Worm (Caenorhabditis elegans) whole organism, young adult: ENCODE results near the gene C49F5.6.

ENCODE experiments used
- F10E7.11 ChIP-seq: sonication (generic microtip); optimal IDR thresholded peaks from 2 replicates; lab custom pipeline; 2017; ENCODE audit warnings: mild to moderate bottlenecking, missing genetic modification characterization, moderate library complexity, missing compliant biosample characterization
- F33H1.4 ChIP-seq: fragments of 200-800 bp; sonication (Bioruptor generic); IDR thresholded peaks from 2 replicates; pipeline ENCODE4 v1.3.6; 2022; ENCODE audit warnings: missing genetic modification reagents, missing genetic modification characterization, missing compliant biosample characterization
- F52B5.7 ChIP-seq: sonication (generic microtip); optimal IDR thresholded peaks from 2 replicates; lab custom pipeline; 2016; ENCODE audit warnings: mild to moderate bottlenecking, missing genetic modification characterization, missing compliant biosample characterization
- F55B11.4 ChIP-seq: sonication (generic microtip); optimal IDR thresholded peaks from 2 replicates; lab custom pipeline; 2016; ENCODE audit warnings: missing compliant biosample characterization, missing genetic modification characterization, borderline replicate concordance; ENCODE audit not compliant: insufficient read depth
- K11D2.4 ChIP-seq: fragments of 200-800 bp; sonication (Bioruptor generic); IDR thresholded peaks from 2 replicates; pipeline ENCODE4 v1.3.6; 2022; ENCODE audit warnings: missing genetic modification reagents, missing genetic modification characterization, missing compliant biosample characterization
- Y53F4B.3 ChIP-seq: fragments of 200-800 bp; sonication (Bioruptor generic); IDR thresholded peaks from 2 replicates; pipeline ENCODE4 v1.3.6; 2022; ENCODE audit warnings: missing genetic modification reagents, missing genetic modification characterization, missing compliant biosample characterization
- Y56A3A.18 ChIP-seq: fragments of 200-800 bp; sonication (Bioruptor generic); IDR thresholded peaks from 2 replicates; pipeline ENCODE4 v1.3.6; 2022; ENCODE audit warnings: missing genetic modification reagents, missing genetic modification characterization, missing compliant biosample characterization
- Y95B8A.8 ChIP-seq: fragments of 200-800 bp; sonication (Bioruptor generic); IDR thresholded peaks from 2 replicates; pipeline ENCODE4 v1.3.6; 2022; ENCODE audit warnings: missing genetic modification reagents, missing genetic modification characterization, missing compliant biosample characterization
- akir-1 ChIP-seq: fragments of 200-800 bp; sonication (Bioruptor generic); optimal IDR thresholded peaks from 2 replicates; lab custom pipeline; 2018; ENCODE audit warnings: mild to moderate bottlenecking, missing genetic modification characterization, moderate library complexity, missing compliant biosample characterization
- ama-1 ChIP-seq, 3 experiments: fragments of 150-350 bp in 1 of 3; sonication (generic microtip) in 2 of 3; optimal IDR thresholded peaks; 2 replicates each; lab custom pipeline; 2014 to 2018; ENCODE audit warnings: missing biosample characterization in 2 of 3, missing genetic modification characterization in 2 of 3, missing genetic modification reagents in 2 of 3
- atf-7 ChIP-seq: sonication (generic microtip); optimal IDR thresholded peaks from 2 replicates; lab custom pipeline; 2017; ENCODE audit warnings: mild to moderate bottlenecking, missing genetic modification characterization, missing compliant biosample characterization
- attf-3 ChIP-seq: fragments of 200-800 bp; sonication (Bioruptor generic); conservative IDR thresholded peaks from 2 replicates; pipeline ENCODE4 v1.3.6; 2022; ENCODE audit warnings: missing genetic modification reagents, missing genetic modification characterization, missing compliant biosample characterization
- bed-2 ChIP-seq: fragments of 200-800 bp; sonication (Bioruptor generic); IDR thresholded peaks from 2 replicates; pipeline ENCODE4 v1.3.6; 2022; ENCODE audit warnings: missing genetic modification reagents, missing genetic modification characterization, missing compliant biosample characterization
- ccch-3 ChIP-seq: fragments of 200-800 bp; sonication (Bioruptor generic); optimal IDR thresholded peaks from 2 replicates; lab custom pipeline; 2018; ENCODE audit warnings: mild to moderate bottlenecking, missing genetic modification characterization, missing compliant biosample characterization
- ceh-100 ChIP-seq: fragments of 200-800 bp; sonication (Bioruptor generic); IDR thresholded peaks from 2 replicates; pipeline ENCODE4 v1.3.6; 2022; ENCODE audit warnings: missing genetic modification reagents, missing genetic modification characterization, missing compliant biosample characterization
- ceh-58 ChIP-seq: fragments of 200-800 bp; sonication (Bioruptor generic); IDR thresholded peaks from 2 replicates; pipeline ENCODE4 v1.3.6; 2022; ENCODE audit warnings: missing genetic modification characterization, missing compliant biosample characterization
- efl-1 ChIP-seq: fragments of 150-350 bp; optimal IDR thresholded peaks from 2 replicates; lab custom pipeline; 2014; ENCODE audit warnings: missing biosample characterization, missing genetic modification reagents, missing genetic modification characterization
- egl-18 ChIP-seq: fragments of 200-800 bp; sonication (Bioruptor generic); IDR thresholded peaks from 2 replicates; pipeline ENCODE4 v1.3.6; 2022; ENCODE audit warnings: missing genetic modification reagents, missing genetic modification characterization, missing compliant biosample characterization
- ekl-4 ChIP-seq: fragments of 200-800 bp; sonication (Bioruptor generic); IDR thresholded peaks from 2 replicates; pipeline ENCODE4 v1.3.6; 2022; ENCODE audit warnings: missing genetic modification reagents, missing genetic modification characterization, missing compliant biosample characterization
- hlh-26 ChIP-seq: fragments of 200-800 bp; sonication (Bioruptor generic); conservative IDR thresholded peaks from 2 replicates; pipeline ENCODE4 v1.3.6; 2022; ENCODE audit warnings: missing genetic modification reagents, missing genetic modification characterization, missing compliant biosample characterization
- hsf-1 ChIP-seq: fragments of 200-800 bp; sonication (Bioruptor generic); IDR thresholded peaks from 2 replicates; pipeline ENCODE4 v1.3.6; 2022; ENCODE audit warnings: missing genetic modification reagents, missing genetic modification characterization, missing compliant biosample characterization
- lsy-27 ChIP-seq: sonication (generic microtip); optimal IDR thresholded peaks from 2 replicates; lab custom pipeline; 2017; ENCODE audit warnings: missing genetic modification characterization, mild to moderate bottlenecking, missing compliant biosample characterization, antibody characterized with exemption, missing genotype, borderline replicate concordance; ENCODE audit not compliant: insufficient read depth
- madf-3 ChIP-seq: fragments of 200-800 bp; sonication (Bioruptor generic); IDR thresholded peaks from 2 replicates; pipeline ENCODE4 v1.3.6; 2022; ENCODE audit warnings: missing genetic modification reagents, missing genetic modification characterization, missing compliant biosample characterization
- mxl-1 ChIP-seq: sonication (generic microtip); optimal IDR thresholded peaks from 2 replicates; lab custom pipeline; 2016; ENCODE audit warnings: missing genetic modification characterization, missing compliant biosample characterization
- nfya-2 ChIP-seq: fragments of 200-800 bp; sonication (Bioruptor generic); IDR thresholded peaks from 2 replicates; pipeline ENCODE4 v1.3.6; 2022; ENCODE audit warnings: missing genetic modification reagents, missing genetic modification characterization, missing compliant biosample characterization
- nhr-80 ChIP-seq: sonication (generic microtip); optimal IDR thresholded peaks from 2 replicates; lab custom pipeline; 2016; ENCODE audit warnings: missing genetic modification characterization, missing compliant biosample characterization
- rec-8 ChIP-seq, 2 experiments: sonication (generic microtip); optimal IDR thresholded peaks; 2 replicates each; lab custom pipeline; 2016; ENCODE audit warnings: mild to moderate bottlenecking in 2 of 2, missing genetic modification characterization in 2 of 2, missing genetic modification reagents in 2 of 2, missing genotype in 2 of 2, missing biosample characterization in 1 of 2, missing compliant biosample characterization in 1 of 2, moderate library complexity in 1 of 2
- repo-1 ChIP-seq: sonication (generic microtip); optimal IDR thresholded peaks from 2 replicates; lab custom pipeline; 2017; ENCODE audit warnings: mild to moderate bottlenecking, missing genetic modification characterization, missing compliant biosample characterization
- snpc-1.1 ChIP-seq: sonication (generic microtip); optimal IDR thresholded peaks from 2 replicates; lab custom pipeline; 2017; ENCODE audit warnings: missing genetic modification characterization, mild to moderate bottlenecking, missing compliant biosample characterization, antibody characterized with exemption, moderate library complexity, missing genotype, missing genetic modification reagents; ENCODE audit not compliant: insufficient read depth
- somi-1 ChIP-seq: fragments of 200-800 bp; sonication (Bioruptor generic); optimal IDR thresholded peaks from 2 replicates; lab custom pipeline; 2018; ENCODE audit warnings: mild to moderate bottlenecking, missing genetic modification characterization, missing compliant biosample characterization
- xnd-1 ChIP-seq: sonication (generic microtip); optimal IDR thresholded peaks from 2 replicates; lab custom pipeline; 2016; ENCODE audit warnings: missing genotype, missing genetic modification reagents, missing genetic modification characterization, missing compliant biosample characterization
- zim-3 ChIP-seq: sonication (generic microtip); optimal IDR thresholded peaks from 2 replicates; lab custom pipeline; 2017; ENCODE audit warnings: mild to moderate bottlenecking, missing genetic modification characterization, moderate library complexity, missing compliant biosample characterization
- ztf-6 ChIP-seq: fragments of 200-800 bp; sonication (Bioruptor generic); IDR thresholded peaks from 2 replicates; pipeline ENCODE4 v1.3.6; 2022; ENCODE audit warnings: missing genetic modification reagents, missing genetic modification characterization, missing compliant biosample characterization

The C49F5.6 gene

DNA sequence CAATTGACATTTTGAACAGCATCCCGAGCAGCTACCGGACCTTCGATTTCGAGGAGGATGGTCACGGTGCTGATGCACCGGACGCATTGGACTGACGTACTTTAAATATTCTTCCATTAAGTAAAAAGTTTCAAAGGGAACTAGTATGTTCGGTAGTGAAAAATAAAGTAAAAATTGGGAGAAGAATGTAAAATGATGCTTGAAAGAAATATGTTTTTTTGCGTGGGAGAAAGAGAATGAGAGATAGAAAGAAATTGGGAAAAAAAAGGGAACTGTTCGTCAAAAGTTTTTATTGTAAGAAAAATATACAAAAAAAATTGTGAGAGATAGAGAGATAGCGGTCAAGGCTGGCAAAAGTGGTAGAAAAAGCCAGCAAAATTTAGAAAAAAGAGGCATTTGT, 45.8 kb downstream of the C49F5.6 start, which contains the start of gene tsp-20:
tsp-20 (minus strand) TSS at position 101 of the 400 bp plus-strand sequence.
- no peak for TF ChIP-seq hsf-1 (GFP tag; lab: Robert Waterston, UW)
- no peak for TF ChIP-seq egl-18 (GFP tag; lab: Robert Waterston, UW)
- no peak for TF ChIP-seq akir-1 (GFP tag; lab: Kevin White, UChicago)
- no peak for TF ChIP-seq nhr-80 (tag; lab: Kevin White, UChicago)
- TF ChIP-seq F10E7.11 = no peak
- TF ChIP-seq F33H1.4 (GFP tag; lab: Robert Waterston, UW) = no peak
- TF ChIP-seq F52B5.7 (tag; lab: Kevin White, UChicago) = no peak
- TF ChIP-seq ama-1 (optimal IDR thresholded peaks at IDR 0.05; lab: Kevin White, UChicago) = no peak
- no peak for TF ChIP-seq ama-1 (GFP tag; optimal IDR thresholded peaks at IDR 0.05; lab: Kevin White, UChicago)
- TF ChIP-seq xnd-1 (tag; lab: Kevin White, UChicago) = no peak
- TF ChIP-seq mxl-1 = no peak
- no peak for TF ChIP-seq somi-1 (GFP tag; lab: Kevin White, UChicago)
- no peak for TF ChIP-seq bed-2 (GFP tag; lab: Robert Waterston, UW)
- no peak for TF ChIP-seq Y56A3A.18 (GFP tag; lab: Robert Waterston, UW)
- TF ChIP-seq ztf-6 (GFP tag; lab: Robert Waterston, UW) = no peak
- no peak for TF ChIP-seq zim-3 (tag; lab: Kevin White, UChicago)
- TF ChIP-seq ceh-58 = no peak
- TF ChIP-seq Y53F4B.3 (GFP tag; lab: Robert Waterston, UW) = no peak
- no peak for TF ChIP-seq Y95B8A.8 (GFP tag; lab: Robert Waterston, UW)

DNA sequence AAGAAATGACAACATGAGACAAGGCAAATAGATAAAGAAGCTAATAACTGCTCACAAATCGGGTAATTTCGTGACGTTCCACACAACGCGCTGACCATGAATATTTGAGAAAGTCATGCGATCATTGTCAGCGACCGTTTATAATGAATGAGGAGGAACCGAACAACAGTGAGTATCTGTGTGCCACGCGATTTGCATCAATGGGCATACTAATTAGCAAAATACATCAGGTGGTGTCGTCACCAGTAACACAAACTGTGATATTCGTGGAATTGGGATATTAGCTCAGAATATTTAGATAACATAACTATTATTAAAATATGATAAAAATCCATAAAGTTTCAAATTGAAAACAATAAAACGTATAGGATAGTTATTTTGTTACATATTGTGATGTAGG, 46.5 kb downstream of the C49F5.6 start:
- TF ChIP-seq efl-1 (GFP tag; lab: Kevin White, UChicago) (no peak), ceh-100 (GFP tag; lab: Robert Waterston, UW) (no peak), ztf-6 (GFP tag; lab: Robert Waterston, UW) (no peak), nfya-2 (no peak), attf-3 (GFP tag; lab: Robert Waterston, UW) (no peak), ama-1 (optimal IDR thresholded peaks at IDR 0.05; lab: Kevin White, UChicago) (no peak), ama-1 (GFP tag; optimal IDR thresholded peaks at IDR 0.05; lab: Kevin White, UChicago) (no peak), repo-1 (tag; lab: Kevin White, UChicago) (no peak), lsy-27 (no peak), hlh-26 (GFP tag; lab: Robert Waterston, UW) (no peak), Y56A3A.18 (GFP tag; lab: Robert Waterston, UW) (no peak), ccch-3 (GFP tag; lab: Kevin White, UChicago) (no peak), K11D2.4 (no peak), rec-8 (tag; optimal IDR thresholded peaks at IDR 0.05; lab: Kevin White, UChicago) (no peak)

DNA sequence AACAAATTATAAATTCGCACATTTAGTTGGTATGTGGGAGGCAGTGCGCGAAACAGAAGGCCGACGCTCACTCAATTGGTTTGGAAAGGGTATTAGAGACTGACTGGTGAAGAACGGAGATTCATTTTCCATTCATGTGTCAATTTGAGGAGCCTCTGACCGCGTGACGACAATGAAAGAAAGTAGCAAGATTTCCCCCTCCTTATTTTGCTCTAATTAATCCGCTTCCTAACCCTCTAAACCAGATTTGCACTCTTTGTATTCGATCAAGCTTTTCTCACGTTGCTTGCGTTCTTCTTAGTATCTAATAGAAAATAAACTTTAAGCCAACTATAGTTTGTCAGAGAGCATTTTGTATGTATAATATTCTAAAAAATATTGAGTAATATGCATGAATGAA, 48.0 kb downstream of the C49F5.6 start:
- TF ChIP-seq egl-18 (GFP tag; lab: Robert Waterston, UW) (no peak), madf-3 (no peak)
- TF ChIP-seq, all 124 proteins: peak for 0

DNA sequence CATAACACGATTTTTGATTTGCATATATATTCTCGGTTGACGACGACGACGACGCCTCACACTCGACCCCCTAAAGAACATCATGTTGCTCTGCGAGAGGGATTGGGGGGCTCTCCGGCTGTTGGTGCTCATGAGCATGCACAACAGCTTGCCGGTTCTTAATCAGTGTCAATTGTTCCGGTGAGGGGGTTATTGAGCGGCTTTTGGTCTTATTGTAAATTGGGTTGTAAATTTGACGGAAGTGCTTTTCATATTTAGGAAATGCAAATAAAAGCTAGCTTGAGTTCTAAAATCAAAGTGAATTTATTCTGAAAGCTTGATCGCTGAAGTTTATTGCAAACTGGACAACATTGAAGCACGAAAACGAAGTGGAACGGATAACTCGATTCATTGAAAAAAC, 49.9 kb downstream of the C49F5.6 start:
- no peak for TF ChIP-seq snpc-1.1
- TF ChIP-seq F55B11.4 (tag; lab: Kevin White, UChicago) = no peak
- TF ChIP-seq ekl-4 (GFP tag; lab: Robert Waterston, UW) = no peak
- TF ChIP-seq attf-3 (GFP tag; lab: Robert Waterston, UW) = no peak
- TF ChIP-seq K11D2.4 = no peak
- no peak for TF ChIP-seq atf-7 (tag; lab: Kevin White, UChicago)
